Fruit fly (Drosophila melanogaster) whole organism, prepupa: Measurements from ENCODE around the gene Pat1.

Source experiments
- CG10631 ChIP-seq: fragments of 200-800 bp; sonication (Bioruptor generic); optimal IDR thresholded peaks from 2 replicates; lab custom pipeline; 2016; ENCODE audit warnings: missing biosample characterization, missing genetic modification characterization
- CG10669 ChIP-seq: fragments of 200-800 bp; sonication (Bioruptor generic); optimal IDR thresholded peaks from 3 replicates; lab custom pipeline; 2018; ENCODE audit warnings: missing biosample characterization, mild to moderate bottlenecking, missing genetic modification characterization, moderate library complexity
- CG11294 ChIP-seq: fragments of 200-800 bp; sonication (Bioruptor generic); IDR thresholded peaks from 2 replicates; pipeline ENCODE4 v1.3.6; 2022; ENCODE audit warnings: missing biosample characterization, missing genetic modification characterization
- CG11762 ChIP-seq: fragments of 200-800 bp; sonication (Bioruptor generic); optimal IDR thresholded peaks from 3 replicates; lab custom pipeline; 2016; ENCODE audit warnings: missing biosample characterization, missing genetic modification characterization; ENCODE audit not compliant: insufficient read depth
- CG11902 ChIP-seq: fragments of 200-800 bp; sonication (Bioruptor generic); optimal IDR thresholded peaks from 3 replicates; lab custom pipeline; 2016; ENCODE audit warnings: missing biosample characterization, missing genetic modification characterization
- CG15336 ChIP-seq: fragments of 200-800 bp; sonication (Bioruptor generic); IDR thresholded peaks from 2 replicates; pipeline ENCODE4 v1.3.6; 2022; ENCODE audit warnings: missing biosample characterization, missing genetic modification characterization
- CG1621 ChIP-seq: fragments of 200-800 bp; sonication (Bioruptor generic); optimal IDR thresholded peaks from 3 replicates; lab custom pipeline; 2018; ENCODE audit warnings: missing biosample characterization, mild to moderate bottlenecking, missing genetic modification characterization
- CG31627 ChIP-seq: fragments of 200-800 bp; sonication (Bioruptor generic); optimal IDR thresholded peaks from 3 replicates; lab custom pipeline; 2016; ENCODE audit warnings: missing biosample characterization, missing genetic modification characterization
- CG32006 ChIP-seq: fragments of 200-800 bp; sonication (Bioruptor generic); optimal IDR thresholded peaks from 3 replicates; lab custom pipeline; 2017; ENCODE audit warnings: missing biosample characterization, mild to moderate bottlenecking, missing genetic modification characterization
- CG34406 ChIP-seq: fragments of 200-800 bp; sonication (Bioruptor generic); optimal IDR thresholded peaks from 3 replicates; lab custom pipeline; 2016; ENCODE audit warnings: missing biosample characterization, missing genetic modification characterization
- CG3919 ChIP-seq: fragments of 200-800 bp; sonication (Bioruptor generic); optimal IDR thresholded peaks from 3 replicates; lab custom pipeline; 2016; ENCODE audit warnings: missing biosample characterization, missing genetic modification characterization
- CG6163 ChIP-seq: fragments of 200-800 bp; sonication (Bioruptor generic); IDR thresholded peaks from 3 replicates; pipeline ENCODE4 v1.3.6; 2022; ENCODE audit warnings: missing biosample characterization, missing genetic modification characterization
- CG6276 ChIP-seq: fragments of 200-800 bp; sonication (Bioruptor generic); optimal IDR thresholded peaks from 2 replicates; lab custom pipeline; 2017; ENCODE audit warnings: missing biosample characterization, mild to moderate bottlenecking, missing genetic modification characterization
- CG6792 ChIP-seq: fragments of 200-800 bp; sonication (Bioruptor generic); optimal IDR thresholded peaks from 3 replicates; lab custom pipeline; 2016; ENCODE audit warnings: missing biosample characterization, missing genetic modification characterization
- CG6808 ChIP-seq: fragments of 200-800 bp; sonication (Bioruptor generic); optimal IDR thresholded peaks from 3 replicates; lab custom pipeline; 2017; ENCODE audit warnings: missing biosample characterization, missing genetic modification characterization, mild to moderate bottlenecking, moderate library complexity, missing genetic modification reagents
- CG6854 ChIP-seq: fragments of 200-800 bp; sonication (Bioruptor generic); optimal IDR thresholded peaks from 2 replicates; lab custom pipeline; 2017; ENCODE audit warnings: missing biosample characterization, mild to moderate bottlenecking, missing genetic modification characterization
- CG7368 ChIP-seq: fragments of 200-800 bp; sonication (Bioruptor generic); optimal IDR thresholded peaks from 3 replicates; lab custom pipeline; 2016; ENCODE audit warnings: missing biosample characterization, missing genetic modification characterization
- CG8119 ChIP-seq: fragments of 200-800 bp; sonication (Bioruptor generic); IDR thresholded peaks from 3 replicates; pipeline ENCODE4 v1.3.6; 2022; ENCODE audit warnings: missing biosample characterization, missing genetic modification characterization
- CG8632 ChIP-seq: fragments of 200-800 bp; sonication (Bioruptor generic); optimal IDR thresholded peaks from 3 replicates; lab custom pipeline; 2016; ENCODE audit warnings: missing biosample characterization, missing genetic modification characterization
- CG9139 ChIP-seq: fragments of 200-800 bp; sonication (Bioruptor generic); optimal IDR thresholded peaks from 3 replicates; lab custom pipeline; 2017; ENCODE audit warnings: missing biosample characterization, mild to moderate bottlenecking, missing genetic modification characterization
- Eip75B ChIP-seq: fragments of 200-800 bp; sonication (Bioruptor generic); optimal IDR thresholded peaks from 3 replicates; lab custom pipeline; 2016; ENCODE audit warnings: missing biosample characterization, missing genetic modification characterization
- Eip78C ChIP-seq: fragments of 200-800 bp; sonication (Bioruptor generic); peaks from one replicate; lab custom pipeline; 2016; ENCODE audit warnings: missing biosample characterization, missing genetic modification characterization
- Eip93F ChIP-seq: fragments of 200-800 bp; sonication (Bioruptor generic); optimal IDR thresholded peaks from 2 replicates; lab custom pipeline; 2016; ENCODE audit warnings: missing biosample characterization, mild to moderate bottlenecking, missing genetic modification characterization
- Ets21C ChIP-seq: fragments of 200-800 bp; sonication (Bioruptor generic); optimal IDR thresholded peaks from 3 replicates; lab custom pipeline; 2016; ENCODE audit warnings: missing biosample characterization, missing genetic modification characterization
- Hr38 ChIP-seq: sonication (Bioruptor generic); optimal IDR thresholded peaks from 2 replicates; lab custom pipeline; 2016; ENCODE audit warnings: missing biosample characterization, missing genetic modification characterization
- Hr39 ChIP-seq: fragments of 200-800 bp; sonication (Bioruptor generic); optimal IDR thresholded peaks from 2 replicates; lab custom pipeline; 2016; ENCODE audit warnings: missing biosample characterization, missing genetic modification characterization
- Lpt ChIP-seq: fragments of 200-800 bp; sonication (Bioruptor generic); optimal IDR thresholded peaks from 3 replicates; lab custom pipeline; 2016; ENCODE audit warnings: missing biosample characterization, missing genetic modification characterization
- OdsH ChIP-seq: fragments of 200-800 bp; sonication (Bioruptor generic); optimal IDR thresholded peaks from 3 replicates; lab custom pipeline; 2016; ENCODE audit warnings: missing biosample characterization, missing genetic modification characterization
- Sox14 ChIP-seq: fragments of 200-800 bp; sonication (Bioruptor generic); optimal IDR thresholded peaks from 3 replicates; lab custom pipeline; 2016; ENCODE audit warnings: missing biosample characterization, missing genetic modification characterization
- Sox15 ChIP-seq: fragments of 200-800 bp; sonication (Bioruptor generic); optimal IDR thresholded peaks from 3 replicates; lab custom pipeline; 2016; ENCODE audit warnings: missing biosample characterization, missing genetic modification characterization
- achi ChIP-seq: fragments of 200-800 bp; sonication (Bioruptor generic); optimal IDR thresholded peaks from 3 replicates; lab custom pipeline; 2016; ENCODE audit warnings: missing biosample characterization, missing genetic modification characterization
- acj6 ChIP-seq: fragments of 200-800 bp; sonication (Bioruptor generic); optimal IDR thresholded peaks from 3 replicates; lab custom pipeline; 2016; ENCODE audit warnings: missing biosample characterization, missing genetic modification characterization
- cyc ChIP-seq: fragments of 200-800 bp; sonication (Bioruptor generic); optimal IDR thresholded peaks from 3 replicates; lab custom pipeline; 2016; ENCODE audit warnings: missing biosample characterization, missing genetic modification characterization
- dac ChIP-seq: fragments of 200-800 bp; sonication (Bioruptor generic); optimal IDR thresholded peaks from 2 replicates; lab custom pipeline; 2017; ENCODE audit warnings: missing biosample characterization, mild to moderate bottlenecking, missing genetic modification characterization
- eg ChIP-seq: fragments of 200-800 bp; sonication (Bioruptor generic); IDR thresholded peaks from 3 replicates; pipeline ENCODE4 v1.3.6; 2022; ENCODE audit warnings: missing biosample characterization, missing genetic modification characterization
- fd59A ChIP-seq: fragments of 200-800 bp; sonication (Bioruptor generic); optimal IDR thresholded peaks from 2 replicates; lab custom pipeline; 2017; ENCODE audit warnings: missing biosample characterization, mild to moderate bottlenecking, missing genetic modification characterization, missing genetic modification reagents
- fd85E ChIP-seq: fragments of 200-800 bp; sonication (Bioruptor generic); optimal IDR thresholded peaks from 3 replicates; lab custom pipeline; 2016; ENCODE audit warnings: missing biosample characterization, missing genetic modification characterization
- fkh ChIP-seq: fragments of 200-800 bp; sonication (Bioruptor generic); optimal IDR thresholded peaks from 3 replicates; lab custom pipeline; 2017; ENCODE audit warnings: missing biosample characterization, mild to moderate bottlenecking, missing genetic modification characterization, moderate library complexity
- lz ChIP-seq: fragments of 200-800 bp; sonication (Bioruptor generic); optimal IDR thresholded peaks from 3 replicates; lab custom pipeline; 2016; ENCODE audit warnings: missing biosample characterization, missing genetic modification characterization
- pdm3 ChIP-seq: fragments of 200-800 bp; sonication (Bioruptor generic); optimal IDR thresholded peaks from 3 replicates; lab custom pipeline; 2016; ENCODE audit warnings: missing biosample characterization, missing genetic modification characterization
- salr ChIP-seq, 2 experiments: fragments of 200-800 bp; sonication (Bioruptor generic); optimal IDR thresholded peaks; 3 replicates each; lab custom pipeline; 2016 to 2018; ENCODE audit warnings: missing biosample characterization in 2 of 2, missing genetic modification characterization in 2 of 2, mild to moderate bottlenecking in 1 of 2
- ss ChIP-seq, 2 experiments: fragments of 200-800 bp; sonication (Bioruptor generic); optimal IDR thresholded peaks; 2 replicates in 1 of 2; 3 replicates in 1 of 2; lab custom pipeline; 2017 to 2018; ENCODE audit warnings: mild to moderate bottlenecking in 2 of 2, missing biosample characterization in 2 of 2, missing genetic modification characterization in 2 of 2, moderate library complexity in 1 of 2
- svp ChIP-seq: fragments of 200-800 bp; sonication (Bioruptor generic); peaks from one replicate; lab custom pipeline; 2016; ENCODE audit warnings: missing biosample characterization, missing genetic modification characterization
- topi ChIP-seq: fragments of 200-800 bp; sonication (Bioruptor generic); optimal IDR thresholded peaks from 3 replicates; lab custom pipeline; 2016; ENCODE audit warnings: missing biosample characterization, missing genetic modification characterization

The Pat1 gene

DNA sequence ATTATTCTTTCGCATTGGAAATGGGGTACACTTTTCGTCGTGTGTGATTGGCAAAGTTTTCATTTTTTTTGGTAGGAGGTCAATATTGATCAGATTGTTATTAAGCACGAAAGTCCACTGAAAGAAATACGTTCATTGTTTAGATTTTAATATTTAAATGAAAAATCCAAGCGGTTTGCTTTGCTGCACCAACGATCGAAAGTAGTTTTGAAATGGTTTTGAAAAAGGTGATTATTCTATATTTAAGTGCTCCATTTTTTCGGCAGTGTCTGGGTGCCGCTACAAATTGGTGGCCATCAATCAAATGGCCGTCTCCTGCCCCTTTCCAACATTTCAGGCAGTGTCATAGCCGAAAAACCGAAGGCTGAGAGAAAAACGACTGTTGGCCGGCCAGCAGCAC, 16.1 kb upstream of the Pat1 start (continued):
- TF ChIP-seq CG8632 (GFP tag; lab: Kevin White, UChicago) (peak; percentile 11), achi (peak; percentile 37), lz (peak; percentile 62), Sox15 (GFP tag; lab: Kevin White, UChicago) (peak; percentile 15), CG3919 (GFP tag; lab: Kevin White, UChicago) (peak; percentile 50), Sox14 (GFP tag; lab: Kevin White, UChicago) (peak; percentile 23), CG31627 (GFP tag; lab: Kevin White, UChicago) (peak; percentile 54)

DNA sequence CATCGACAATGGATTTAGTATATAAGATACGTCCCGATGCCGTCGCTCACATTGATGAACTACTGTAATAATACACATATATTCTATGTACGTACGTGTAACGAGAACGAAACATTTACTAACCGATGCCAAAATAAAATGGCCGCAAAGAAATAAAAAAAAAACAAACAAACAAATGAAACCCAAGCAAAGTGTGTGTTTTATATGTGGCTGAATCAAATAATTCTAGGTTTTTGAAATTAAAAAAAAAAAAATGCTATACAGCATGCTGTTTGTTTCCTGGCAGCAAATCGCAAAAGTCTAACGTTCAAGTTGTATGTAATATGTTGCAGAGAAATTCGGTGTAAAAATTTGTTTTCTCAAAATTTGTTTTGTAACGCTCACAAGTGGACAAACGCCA, 1.6 kb upstream of the Pat1 start, which contains the start of gene CG17717:
CG17717 (plus strand) TSS at position 301 of the 400 bp plus-strand sequence.
- TF ChIP-seq Hr38 (GFP tag; lab: Kevin White, UChicago) (no peak), cyc (no peak), Sox14 (GFP tag; lab: Kevin White, UChicago) (no peak), fd85E (no peak), CG6792 (GFP tag; lab: Kevin White, UChicago) (no peak), CG8632 (GFP tag; lab: Kevin White, UChicago) (no peak), CG10669 (GFP tag; lab: Kevin White, UChicago) (no peak), CG32006 (GFP tag; lab: Kevin White, UChicago) (no peak), CG11294 (no peak), Ets21C (GFP tag; lab: Kevin White, UChicago) (no peak), fd59A (GFP tag; lab: Kevin White, UChicago) (no peak), CG11762 (GFP tag; lab: Kevin White, UChicago) (no peak), achi (no peak), CG3919 (GFP tag; lab: Kevin White, UChicago) (no peak), Eip78C (GFP tag; lab: Kevin White, UChicago) (no peak), CG6276 (no peak), CG15336 (GFP tag; lab: Robert Waterston, UW) (no peak), acj6 (GFP tag; lab: Kevin White, UChicago) (no peak)

DNA sequence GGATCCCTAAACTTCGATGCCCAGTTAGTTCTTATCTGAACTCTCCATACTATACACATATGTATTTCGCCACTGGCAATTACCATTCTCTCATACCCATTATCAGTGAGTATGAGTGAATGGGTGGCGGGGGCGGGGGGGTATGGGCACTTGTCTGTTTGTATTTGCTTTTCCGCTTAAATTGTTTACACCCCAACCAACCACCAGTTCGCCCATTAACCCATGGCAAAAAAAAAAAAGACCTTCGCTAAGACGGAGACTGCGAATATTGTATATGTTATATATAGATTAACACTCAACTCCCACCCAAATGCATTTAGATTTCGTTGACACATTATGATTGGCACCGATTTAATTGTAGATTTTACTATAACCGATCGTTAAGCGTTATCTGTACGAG, 1.5 kb downstream of the Pat1 start:
- TF ChIP-seq dac (GFP tag; lab: Kevin White, UChicago) (no peak), CG6792 (GFP tag; lab: Kevin White, UChicago) (peak; percentile 9), Hr39 (GFP tag; lab: Kevin White, UChicago) (no peak), svp (GFP tag; lab: Kevin White, UChicago) (peak; percentile 76), CG32006 (GFP tag; lab: Kevin White, UChicago) (no peak), CG6808 (peak; percentile 24), salr (GFP tag; optimal IDR thresholded peaks at IDR 0.05; lab: Kevin White, UChicago) (peak in 1 of 2 experiments; percentile 4), Eip78C (GFP tag; lab: Kevin White, UChicago) (peak; percentile 87), Eip75B (GFP tag; lab: Kevin White, UChicago) (peak; percentile 19), CG7368 (GFP tag; lab: Kevin White, UChicago) (peak; percentile 7), CG6163 (GFP tag; lab: Robert Waterston, UW) (peak; percentile 51; the same call in 1 of the 3 replicates), CG34406 (GFP tag; lab: Kevin White, UChicago) (peak; percentile 39), eg (no peak), fkh (peak; percentile 83), ss (GFP tag; optimal IDR thresholded peaks at IDR 0.05; lab: Kevin White, UChicago) (peak; percentile 18 to 60)

- TF ChIP-seq CG9139 (peak; percentile 43), cyc (no peak), CG6854 (GFP tag; lab: Kevin White, UChicago) (no peak), CG15336 (GFP tag; lab: Robert Waterston, UW) (no peak), CG10669 (GFP tag; lab: Kevin White, UChicago) (no peak), CG3919 (GFP tag; lab: Kevin White, UChicago) (no peak), Sox15 (GFP tag; lab: Kevin White, UChicago) (no peak), OdsH (GFP tag; lab: Kevin White, UChicago) (no peak), Eip93F (GFP tag; lab: Kevin White, UChicago) (no peak), CG8119 (GFP tag; lab: Robert Waterston, UW) (no peak), fd85E (no peak), pdm3 (no peak), fd59A (GFP tag; lab: Kevin White, UChicago) (no peak), topi (GFP tag; lab: Kevin White, UChicago) (no peak), svp (GFP tag; lab: Kevin White, UChicago) (no peak), CG6808 (peak; percentile 23), CG10631 (GFP tag; lab: Kevin White, UChicago) (no peak), eg (no peak), CG1621 (tag; lab: Kevin White, UChicago) (peak; percentile 29), ss (GFP tag; optimal IDR thresholded peaks at IDR 0.05; lab: Kevin White, UChicago) (peak; percentile 52 to 65), CG6163 (GFP tag; lab: Robert Waterston, UW) (0 out of 3 replicates have a peak, but pooled peaks have one; percentile 6), CG11294 (no peak), CG11902 (GFP tag; lab: Kevin White, UChicago) (no peak), fkh (no peak), Lpt (GFP tag; lab: Kevin White, UChicago) (no peak), Ets21C (GFP tag; lab: Kevin White, UChicago) (no peak)
Observed at dm6 chrX:6592745-6593144, 2.2 kb downstream of the Pat1 start.
